Fruit fly (Drosophila melanogaster) whole organism, wandering third instar larva: ENCODE measurements around the gene CG11700.

ENCODE experiments used
- CG32264 ChIP-seq: fragments of 200-800 bp; sonication (Bioruptor generic); optimal IDR thresholded peaks from 2 replicates; lab custom pipeline; 2016; ENCODE audit warnings: missing biosample characterization, missing genetic modification characterization
- CG9705 ChIP-seq: fragments of 200-800 bp; sonication (Bioruptor generic); optimal IDR thresholded peaks from 2 replicates; lab custom pipeline; 2018; ENCODE audit warnings: missing biosample characterization, mild to moderate bottlenecking, missing genetic modification characterization
- CrebA ChIP-seq: fragments of 200-800 bp; sonication (Bioruptor generic); optimal IDR thresholded peaks from 2 replicates; lab custom pipeline; 2016; ENCODE audit warnings: missing biosample characterization, mild to moderate bottlenecking, missing genetic modification characterization, borderline replicate concordance
- Dfd ChIP-seq: fragments of >200 bp; optimal IDR thresholded peaks from 2 replicates; lab custom pipeline; 2017; ENCODE audit warnings: missing biosample characterization, missing genetic modification characterization
- Dif ChIP-seq: fragments of 200-275, 200-300 bp; sonication (Bioruptor generic); optimal IDR thresholded peaks from 2 replicates; lab custom pipeline; 2018; ENCODE audit warnings: missing biosample characterization, missing genetic modification characterization; ENCODE audit not compliant: partially characterized antibody
- GATAd ChIP-seq: sonication (Bioruptor generic); optimal IDR thresholded peaks from 2 replicates; lab custom pipeline; 2016; ENCODE audit warnings: missing biosample characterization, missing genetic modification characterization
- HLH106 ChIP-seq: fragments of 200-800 bp; optimal IDR thresholded peaks from 3 replicates; lab custom pipeline; 2019; ENCODE audit warnings: missing biosample characterization, mild to moderate bottlenecking, missing genetic modification characterization, moderate library complexity
- Hnf4 ChIP-seq: fragments of 200-800 bp; sonication (Bioruptor generic); optimal IDR thresholded peaks from 2 replicates; lab custom pipeline; 2016; ENCODE audit warnings: missing biosample characterization, mild to moderate bottlenecking, missing genetic modification characterization
- Hr78 ChIP-seq: fragments of >200 bp; optimal IDR thresholded peaks from 2 replicates; lab custom pipeline; 2017; ENCODE audit warnings: missing biosample characterization, missing genetic modification characterization
- Hr83 ChIP-seq: fragments of 200-300 bp; sonication (Bioruptor generic); optimal IDR thresholded peaks from 2 replicates; lab custom pipeline; 2016; ENCODE audit warnings: missing biosample characterization, mild to moderate bottlenecking, missing genetic modification characterization, moderate library complexity; ENCODE audit not compliant: poor library complexity, severe bottlenecking
- Jra ChIP-seq: sonication (Bioruptor generic); optimal IDR thresholded peaks from 2 replicates; lab custom pipeline; 2016; ENCODE audit warnings: missing biosample characterization, missing genetic modification characterization
- Mio ChIP-seq: sonication (Bioruptor generic); optimal IDR thresholded peaks from 2 replicates; lab custom pipeline; 2016; ENCODE audit warnings: missing biosample characterization, missing genetic modification characterization
- Myc ChIP-seq: fragments of >200 bp; optimal IDR thresholded peaks from 2 replicates; lab custom pipeline; 2017
- OdsH ChIP-seq: fragments of 200-800 bp; sonication (Bioruptor generic); optimal IDR thresholded peaks from 2 replicates; lab custom pipeline; 2016; ENCODE audit warnings: missing biosample characterization, mild to moderate bottlenecking, missing genetic modification characterization
- Rel ChIP-seq, 2 experiments: fragments of 200-800 bp; sonication (Bioruptor generic) in 1 of 2; optimal IDR thresholded peaks; 2 replicates in 1 of 2; 3 replicates in 1 of 2; lab custom pipeline; 2016 to 2019; ENCODE audit warnings: mild to moderate bottlenecking in 2 of 2, missing biosample characterization in 2 of 2, missing genetic modification characterization in 2 of 2, moderate library complexity in 1 of 2
- Sp1 ChIP-seq: fragments of 200-800 bp; sonication (Bioruptor generic); optimal IDR thresholded peaks from 3 replicates; lab custom pipeline; 2019; ENCODE audit warnings: missing biosample characterization, mild to moderate bottlenecking, missing genetic modification characterization, moderate library complexity
- Vsx2 ChIP-seq: fragments of 200-300, 225-300 bp; sonication (Bioruptor generic); optimal IDR thresholded peaks from 2 replicates; lab custom pipeline; 2018; ENCODE audit warnings: missing biosample characterization, missing genetic modification characterization; ENCODE audit not compliant: partially characterized antibody
- br ChIP-seq: fragments of 200-800 bp; sonication (Bioruptor generic); optimal IDR thresholded peaks from 2 replicates; lab custom pipeline; 2016; ENCODE audit warnings: missing biosample characterization, missing genetic modification characterization
- dl ChIP-seq, 2 experiments: fragments of 175-275, 200-275 bp in 1 of 2; fragments of 200-275 bp in 1 of 2; sonication (Bioruptor generic); optimal IDR thresholded peaks; lab custom pipeline; 2018; ENCODE audit warnings: mild to moderate bottlenecking in 2 of 2, missing biosample characterization in 2 of 2, missing genetic modification characterization in 2 of 2, moderate library complexity in 2 of 2; ENCODE audit not compliant: partially characterized antibody in 2 of 2, insufficient read depth in 1 of 2
- dmrt93B ChIP-seq: fragments of 200-800 bp; sonication (Bioruptor generic); optimal IDR thresholded peaks from 2 replicates; lab custom pipeline; 2018; ENCODE audit warnings: missing biosample characterization, mild to moderate bottlenecking, missing genetic modification characterization
- dsf ChIP-seq: sonication (Bioruptor generic); optimal IDR thresholded peaks from 2 replicates; lab custom pipeline; 2016; ENCODE audit warnings: missing biosample characterization, missing genetic modification characterization, borderline replicate concordance
- ey ChIP-seq: fragments of 200-800 bp; sonication (Bioruptor generic); optimal IDR thresholded peaks from 2 replicates; lab custom pipeline; 2016; ENCODE audit warnings: missing biosample characterization, missing genetic modification characterization
- foxo ChIP-seq, 2 experiments: fragments of 200-800 bp; sonication (Bioruptor generic); optimal IDR thresholded peaks; 2 replicates in 1 of 2; 3 replicates in 1 of 2; lab custom pipeline; 2016 to 2017; ENCODE audit warnings: missing biosample characterization in 2 of 2, missing genetic modification characterization in 2 of 2
- fru ChIP-seq: fragments of 200-800 bp; sonication (Bioruptor generic); optimal IDR thresholded peaks from 3 replicates; lab custom pipeline; 2016; ENCODE audit warnings: missing biosample characterization, mild to moderate bottlenecking, missing genetic modification characterization
- h ChIP-seq: fragments of 200-800 bp; sonication (Bioruptor generic); optimal IDR thresholded peaks from 3 replicates; lab custom pipeline; 2016; ENCODE audit warnings: missing biosample characterization, mild to moderate bottlenecking, missing genetic modification characterization
- jim ChIP-seq: fragments of 175-275, 200-325 bp; sonication (Bioruptor generic); optimal IDR thresholded peaks from 2 replicates; lab custom pipeline; 2016; ENCODE audit warnings: missing biosample characterization, mild to moderate bottlenecking, missing genetic modification characterization
- lola ChIP-seq: fragments of >200 bp; optimal IDR thresholded peaks from 2 replicates; lab custom pipeline; 2017; ENCODE audit warnings: missing biosample characterization, missing genetic modification characterization
- pan ChIP-seq: fragments of >200 bp; optimal IDR thresholded peaks from 2 replicates; lab custom pipeline; 2017
- psq ChIP-seq: fragments of 200-800 bp; sonication (Bioruptor generic); optimal IDR thresholded peaks from 3 replicates; lab custom pipeline; 2017; ENCODE audit warnings: missing biosample characterization, mild to moderate bottlenecking, missing genetic modification characterization, moderate library complexity
- rgr ChIP-seq: fragments of 200-800 bp; sonication (Bioruptor generic); optimal IDR thresholded peaks from 3 replicates; lab custom pipeline; 2016; ENCODE audit warnings: missing biosample characterization, mild to moderate bottlenecking, missing genetic modification characterization
- sv ChIP-seq: fragments of 200-800 bp; sonication (Bioruptor generic); optimal IDR thresholded peaks from 3 replicates; lab custom pipeline; 2016; ENCODE audit warnings: missing biosample characterization, missing genetic modification characterization
- tai ChIP-seq: sonication (Bioruptor generic); optimal IDR thresholded peaks from 2 replicates; lab custom pipeline; 2016; ENCODE audit warnings: missing biosample characterization, missing genetic modification characterization
- usp ChIP-seq: fragments of >200 bp; optimal IDR thresholded peaks from 2 replicates; lab custom pipeline; 2017; ENCODE audit warnings: missing biosample characterization, missing genetic modification characterization

Gene CG11700

DNA sequence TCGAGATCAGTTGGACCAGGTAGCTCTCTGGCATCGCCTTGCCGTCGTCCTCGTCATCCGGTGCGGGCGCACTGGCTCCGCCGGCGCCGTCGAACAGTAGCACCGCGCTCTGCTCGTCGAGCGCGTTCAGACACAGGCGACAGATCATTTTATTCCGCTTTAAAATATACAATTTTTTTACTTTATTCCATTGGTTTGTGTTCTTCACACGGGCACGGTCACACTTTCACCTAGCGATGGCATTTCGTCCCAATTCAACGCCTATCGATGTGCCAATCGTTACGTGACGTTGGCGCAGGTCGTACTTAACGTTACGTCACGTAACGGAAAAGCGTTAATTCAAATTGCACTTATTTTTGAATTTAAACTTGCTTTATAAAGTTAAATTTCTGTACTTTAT is 17.7 kb upstream of the CG11700 start, which contains the start of gene CG12219:
Gene CG12219 (minus strand): TSS at position 234 of the 400 bp plus-strand sequence.
- TF ChIP-seq CrebA (GFP tag; lab: Kevin White, UChicago) (no peak), Myc (lab: Kevin White, UChicago) (no peak), Rel (GFP tag; optimal IDR thresholded peaks at IDR 0.05; lab: Kevin White, UChicago) (no peak), Rel (tag; optimal IDR thresholded peaks at IDR 0.05; lab: Kevin White, UChicago) (peak; percentile 71)

DNA sequence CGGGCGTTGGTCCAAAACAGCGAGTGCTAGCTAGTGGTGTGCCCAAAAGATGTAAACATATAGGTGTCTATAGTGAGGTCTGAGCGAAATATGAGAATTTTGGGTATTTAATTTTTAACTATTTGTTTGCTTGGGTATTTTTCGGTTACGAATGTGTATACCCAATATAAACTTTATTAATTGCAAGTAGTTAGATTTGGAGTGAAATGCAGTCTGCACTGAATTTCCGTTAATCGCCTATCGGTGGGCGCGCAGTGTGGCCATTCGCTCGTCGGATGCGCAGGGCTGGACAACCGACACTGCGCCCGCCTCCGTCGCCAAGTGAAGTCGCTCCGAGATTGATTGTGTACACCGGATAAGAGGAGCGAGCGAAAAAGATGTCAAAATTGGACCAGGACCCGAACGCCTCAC is 11.8 kb upstream of the CG11700 start, which contains the start of the genes CG15891 and CG3815:
Gene CG15891 (minus strand): TSS at position 217 of the 411 bp plus-strand sequence.
Gene CG3815 (plus strand): TSS at position 261 of the 411 bp plus-strand sequence.
- TF ChIP-seq Vsx2 (no peak), usp (GFP tag; lab: Kevin White, UChicago) (no peak), Hr83 (GFP tag; lab: Kevin White, UChicago) (no peak), pan (lab: Kevin White, UChicago) (no peak), rgr (GFP tag; lab: Kevin White, UChicago) (peak; percentile 51), Jra (no peak), dl (GFP tag; optimal IDR thresholded peaks at IDR 0.05; lab: Kevin White, UChicago; ENCODE audit: insufficient read depth in 1 of 2, partially characterized antibody in 2 of 2) (no peak), OdsH (no peak), fru (GFP tag; lab: Kevin White, UChicago) (no peak), CG9705 (GFP tag; lab: Kevin White, UChicago) (peak; percentile 49), br (GFP tag; lab: Kevin White, UChicago) (no peak), Dif (GFP tag; lab: Kevin White, UChicago) (no peak), HLH106 (tag; lab: Kevin White, UChicago) (peak; percentile 77), GATAd (GFP tag; lab: Kevin White, UChicago) (no peak), Rel (GFP tag; optimal IDR thresholded peaks at IDR 0.05; lab: Kevin White, UChicago) (no peak), Rel (tag; optimal IDR thresholded peaks at IDR 0.05; lab: Kevin White, UChicago) (peak; percentile 43), jim (GFP tag; lab: Kevin White, UChicago) (no peak), psq (GFP tag; lab: Kevin White, UChicago) (peak; percentile 31), Hnf4 (GFP tag; lab: Kevin White, UChicago) (no peak), tai (GFP tag; lab: Kevin White, UChicago) (no peak), dsf (GFP tag; lab: Kevin White, UChicago) (no peak), CG32264 (GFP tag; lab: Kevin White, UChicago) (no peak), ey (GFP tag; lab: Kevin White, UChicago) (peak; percentile 22), Myc (lab: Kevin White, UChicago) (peak; percentile 99), Sp1 (GFP tag; lab: Kevin White, UChicago) (peak; percentile 71), foxo (GFP tag; optimal IDR thresholded peaks at IDR 0.05; lab: Kevin White, UChicago) (peak in 1 of 2 experiments; percentile 63), h (GFP tag; lab: Kevin White, UChicago) (peak; percentile 57), lola (GFP tag; lab: Kevin White, UChicago) (no peak), Hr78 (no peak), Mio (GFP tag; lab: Kevin White, UChicago) (no peak)

DNA sequence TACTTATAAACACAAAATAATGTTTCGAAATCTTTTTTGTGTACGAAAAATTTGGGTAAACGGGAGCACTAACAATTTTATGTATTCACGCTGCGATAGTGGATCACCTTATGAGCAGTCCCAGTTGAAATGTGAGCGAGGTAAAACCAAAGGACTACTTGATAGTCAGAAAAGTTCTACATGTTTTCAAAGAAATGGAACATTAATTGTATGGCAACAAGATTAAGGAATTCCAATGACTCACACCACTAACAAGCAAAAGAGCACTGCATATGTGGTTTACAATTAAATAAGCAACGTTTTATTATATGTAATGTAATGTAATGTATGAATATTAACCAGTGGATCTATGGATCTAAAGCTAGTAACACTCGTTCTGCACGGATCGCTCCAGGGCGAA is 10.9 kb upstream of the CG11700 start, which contains the start of gene CG15892:
Gene CG15892 (minus strand): TSS at position 101 of the 400 bp plus-strand sequence.
- no peak for TF ChIP-seq Mio (GFP tag; lab: Kevin White, UChicago)
- TF ChIP-seq Vsx2, result no peak
- no peak for TF ChIP-seq sv
- TF ChIP-seq Hnf4 (GFP tag; lab: Kevin White, UChicago), result no peak
- TF ChIP-seq dsf (GFP tag; lab: Kevin White, UChicago), result no peak

DNA sequence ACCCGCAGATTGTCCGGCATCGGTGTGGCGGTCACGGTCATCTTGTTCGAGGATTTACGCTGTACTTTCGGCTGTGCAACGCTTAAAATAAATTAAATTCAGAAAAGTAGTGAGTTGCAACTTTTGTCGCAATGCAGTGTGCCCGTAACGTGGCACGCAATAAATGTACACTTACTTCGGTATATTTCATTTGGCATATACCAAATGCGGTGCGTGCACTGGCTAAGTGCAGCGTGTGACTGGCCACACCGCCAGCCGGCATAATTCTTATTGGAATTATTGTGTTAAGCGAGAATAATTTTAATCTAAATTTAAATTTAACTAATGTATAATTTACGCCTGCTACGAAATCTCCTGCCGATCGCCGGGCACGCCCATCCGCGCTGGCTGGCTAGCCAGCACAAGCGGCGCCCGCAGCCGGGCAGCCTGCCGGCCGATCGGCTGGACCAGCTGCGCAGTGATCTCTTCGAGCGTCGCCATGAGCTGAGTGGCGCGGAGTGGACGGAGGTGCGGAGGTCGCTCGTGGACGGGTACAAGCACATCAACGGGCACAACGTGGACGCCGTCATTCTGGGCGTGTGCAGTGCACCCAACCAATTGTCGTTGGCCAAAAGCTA is 7.8 kb upstream of the CG11700 start, which contains the start of the genes Rpt4 and mldr:
Gene Rpt4 (minus strand): TSS at position 163 of the 617 bp plus-strand sequence.
Gene mldr (plus strand): TSS at position 221 of the 617 bp plus-strand sequence.
- TF ChIP-seq h (GFP tag; lab: Kevin White, UChicago) (no peak), foxo (GFP tag; optimal IDR thresholded peaks at IDR 0.05; lab: Kevin White, UChicago) (no peak), Hr83 (GFP tag; lab: Kevin White, UChicago) (peak; percentile 5), CG9705 (GFP tag; lab: Kevin White, UChicago) (no peak), Rel (GFP tag; optimal IDR thresholded peaks at IDR 0.05; lab: Kevin White, UChicago) (no peak), Rel (tag; optimal IDR thresholded peaks at IDR 0.05; lab: Kevin White, UChicago) (peak; percentile 53), usp (GFP tag; lab: Kevin White, UChicago) (no peak), dmrt93B (GFP tag; lab: Kevin White, UChicago) (no peak), ey (GFP tag; lab: Kevin White, UChicago) (no peak), Dif (GFP tag; lab: Kevin White, UChicago) (no peak), Dfd (GFP tag; lab: Kevin White, UChicago) (no peak), pan (lab: Kevin White, UChicago) (no peak), dl (GFP tag; optimal IDR thresholded peaks at IDR 0.05; lab: Kevin White, UChicago; ENCODE audit: insufficient read depth in 1 of 2, partially characterized antibody in 2 of 2) (no peak), br (GFP tag; lab: Kevin White, UChicago) (no peak), CG32264 (GFP tag; lab: Kevin White, UChicago) (no peak), Hr78 (no peak), Sp1 (GFP tag; lab: Kevin White, UChicago) (peak; percentile 18), psq (GFP tag; lab: Kevin White, UChicago) (no peak)
